Worm (Caenorhabditis elegans) whole organism, L3 larva: ENCODE data around the gene Y57A10A.2.

Experiments used
- aly-2 ChIP-seq: fragments of 150-350 bp; optimal IDR thresholded peaks from 2 replicates; lab custom pipeline; 2014; ENCODE audit warnings: missing biosample characterization, missing genetic modification characterization
- ama-1 ChIP-seq: fragments of 150-350 bp; optimal IDR thresholded peaks from 2 replicates; lab custom pipeline; 2018
- eor-1 ChIP-seq, 2 experiments: fragments of 150-350 bp; optimal IDR thresholded peaks; 2 replicates each; lab custom pipeline; 2014 to 2018; ENCODE audit warnings: missing biosample characterization in 2 of 2, missing genetic modification characterization in 2 of 2
- fkh-2 ChIP-seq: fragments of 150-350 bp; optimal IDR thresholded peaks from 2 replicates; lab custom pipeline; 2014; ENCODE audit warnings: missing biosample characterization, missing genetic modification reagents, missing genetic modification characterization
- mdl-1 ChIP-seq: fragments of 150-350 bp; optimal IDR thresholded peaks from 2 replicates; lab custom pipeline; 2014; ENCODE audit warnings: missing biosample characterization, missing genetic modification characterization
- nfya-1 ChIP-seq: sonication (generic microtip); optimal IDR thresholded peaks from 2 replicates; lab custom pipeline; 2017; ENCODE audit warnings: missing genetic modification characterization, mild to moderate bottlenecking, missing compliant biosample characterization, antibody characterized with exemption, moderate library complexity; ENCODE audit not compliant: insufficient read depth
- nhr-12 ChIP-seq: fragments of 150-350 bp; optimal IDR thresholded peaks from 2 replicates; lab custom pipeline; 2014; ENCODE audit warnings: missing biosample characterization, missing genetic modification characterization
- nhr-25 ChIP-seq: sonication (generic microtip); optimal IDR thresholded peaks from 2 replicates; lab custom pipeline; 2017; ENCODE audit warnings: missing biosample characterization, missing genetic modification characterization
- nhr-43 ChIP-seq: sonication (generic microtip); optimal IDR thresholded peaks from 2 replicates; lab custom pipeline; 2016; ENCODE audit warnings: mild to moderate bottlenecking, missing genetic modification characterization, missing compliant biosample characterization; ENCODE audit not compliant: poor library complexity, severe bottlenecking
- nhr-76 ChIP-seq: fragments of 150-350 bp; sonication (generic microtip); optimal IDR thresholded peaks from 5 replicates; lab custom pipeline; 2014; ENCODE audit warnings: missing biosample characterization, missing genetic modification characterization
- nhr-77 ChIP-seq: fragments of 150-350 bp; optimal IDR thresholded peaks from 2 replicates; lab custom pipeline; 2014; ENCODE audit warnings: missing biosample characterization, missing genetic modification characterization
- snpc-4 ChIP-seq: fragments of 150-350 bp; optimal IDR thresholded peaks from 2 replicates; lab custom pipeline; 2014; ENCODE audit warnings: missing biosample characterization, missing genetic modification characterization
- unc-62 ChIP-seq: fragments of 150-350 bp; sonication (generic microtip); optimal IDR thresholded peaks from 4 replicates; lab custom pipeline; 2014; ENCODE audit warnings: missing biosample characterization, missing genetic modification reagents, missing genetic modification characterization

DNA sequence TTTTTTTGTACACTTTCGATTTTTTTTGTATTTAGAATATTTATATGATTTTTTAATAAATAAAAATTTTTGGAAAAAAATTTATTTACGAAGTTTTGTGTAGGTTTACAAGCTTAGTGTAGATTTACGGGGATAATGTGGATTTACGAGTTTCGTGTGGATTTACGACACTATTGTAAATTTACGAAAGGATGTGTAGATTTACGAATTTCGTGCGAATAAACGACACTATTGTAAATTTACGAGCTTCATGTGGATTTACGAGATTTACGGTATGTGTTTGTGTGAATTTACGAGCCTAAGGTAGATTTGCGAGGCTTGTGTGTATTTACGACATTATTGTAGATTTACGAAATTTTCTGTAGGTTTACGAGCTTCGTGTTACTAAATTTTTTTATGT, 41.8 kb downstream of the Y57A10A.2 start:
- TF ChIP-seq eor-1 (tag; optimal IDR thresholded peaks at IDR 0.05; lab: Kevin White, UChicago) (no peak), nhr-43 (no peak), nhr-76 (tag; lab: Kevin White, UChicago) (no peak), ama-1 (lab: Kevin White, UChicago) (no peak), mdl-1 (tag; lab: Kevin White, UChicago) (no peak), nhr-77 (no peak), nhr-12 (no peak), fkh-2 (tag; lab: Kevin White, UChicago) (no peak), aly-2 (no peak), nhr-25 (tag; lab: Kevin White, UChicago) (no peak), unc-62 (GFP tag; lab: Kevin White, UChicago) (no peak), snpc-4 (no peak), nfya-1 (tag; lab: Kevin White, UChicago) (no peak)
